Worm (Caenorhabditis elegans): ENCODE measurements around the gene unc-105.

unc-105 gene

ce11 chrII:8106921-8107695 is 9.2 kb upstream of the unc-105 start, which contains the start of the genes chst-1 and C41C4.9 (continued):
- TF ChIP-seq mel-28 (tag; optimal IDR thresholded peaks at IDR 0.05; ENCODE audit: borderline replicate concordance) (no peak), C06A6.2 (GFP tag; conservative IDR thresholded peaks at IDR 0.05) (peak; percentile 53; the same call in 1 of the 2 replicates), ekl-4 (GFP tag; IDR thresholded peaks at IDR 0.05) (peak; percentile 91), Y53F4B.3 (GFP tag; IDR thresholded peaks at IDR 0.05) (no peak), mxl-1 (tag; optimal IDR thresholded peaks at IDR 0.05) (peak; percentile 92), repo-1 (tag; optimal IDR thresholded peaks at IDR 0.05) (peak; percentile 78), hrde-1 (tag; optimal IDR thresholded peaks at IDR 0.05; ENCODE audit: borderline replicate concordance) (peak; percentile 80), ets-4 (GFP tag; optimal IDR thresholded peaks at IDR 0.05) (peak; percentile 91), lin-54 (GFP tag; optimal IDR thresholded peaks at IDR 0.05) (peak; percentile 84), K12H6.12 (tag; optimal IDR thresholded peaks at IDR 0.05) (peak; percentile 57), nhr-90 (tag; optimal IDR thresholded peaks at IDR 0.05) (peak; percentile 96), egl-44 (GFP tag; IDR thresholded peaks at IDR 0.05) (peak; percentile 95), mcd-1 (GFP tag; IDR thresholded peaks at IDR 0.05) (no peak), lag-1 (GFP tag; IDR thresholded peaks at IDR 0.05) (0 out of 2 replicates have a peak, but pooled peaks have one; percentile 38), rec-8 (tag; optimal IDR thresholded peaks at IDR 0.05) (peak; percentile 85 to 97), madf-3 (GFP tag; IDR thresholded peaks at IDR 0.05) (no peak), atf-7 (tag; optimal IDR thresholded peaks at IDR 0.05) (peak; percentile 91), ZK185.1 (tag; optimal IDR thresholded peaks at IDR 0.05; ENCODE audit: poor library complexity, severe bottlenecking) (peak; percentile 80), ztf-25 (GFP tag; IDR thresholded peaks at IDR 0.05) (peak; percentile 96), attf-3 (GFP tag; conservative IDR thresholded peaks at IDR 0.05) (peak; percentile 61), xnd-1 (tag; optimal IDR thresholded peaks at IDR 0.05) (no peak), F52B5.7 (tag; optimal IDR thresholded peaks at IDR 0.05) (peak; percentile 94), ceh-79 (tag; optimal IDR thresholded peaks at IDR 0.05) (peak; percentile 92), efl-1 (GFP tag; optimal IDR thresholded peaks at IDR 0.05) (peak; percentile 43), lin-35 (GFP tag; optimal IDR thresholded peaks at IDR 0.05) (no peak), dpff-1 (tag; optimal IDR thresholded peaks at IDR 0.05) (peak; percentile 83), bed-1 (GFP tag; IDR thresholded peaks at IDR 0.05) (0 out of 2 replicates have a peak, but pooled peaks have one; percentile 50), zim-3 (tag; optimal IDR thresholded peaks at IDR 0.05) (peak; percentile 95), nhr-179 (tag; optimal IDR thresholded peaks at IDR 0.05) (peak; percentile 67), sptf-2 (GFP tag; optimal IDR thresholded peaks at IDR 0.05) (peak; percentile 94), rpc-1 (optimal IDR thresholded peaks at IDR 0.05) (peak; percentile 94), rpc-1 (tag; optimal IDR thresholded peaks at IDR 0.05) (peak; percentile 97), K11D2.4 (GFP tag; IDR thresholded peaks at IDR 0.05) (no peak), attf-6 (GFP tag; IDR thresholded peaks at IDR 0.05) (peak; percentile 51; the same call in 1 of the 2 replicates), die-1 (tag; optimal IDR thresholded peaks at IDR 0.05) (peak; percentile 96), let-607 (tag; optimal IDR thresholded peaks at IDR 0.05) (peak; percentile 52 to 68), pha-4 (tag; optimal IDR thresholded peaks at IDR 0.05) (no peak), tbx-9 (tag; optimal IDR thresholded peaks at IDR 0.05; ENCODE audit: borderline replicate concordance) (peak; percentile 61), snpc-3.4 (tag; optimal IDR thresholded peaks at IDR 0.05) (peak; percentile 76), nhr-27 (tag; optimal IDR thresholded peaks at IDR 0.05) (no peak), mes-4 (tag; optimal IDR thresholded peaks at IDR 0.05) (peak; percentile 68), B0035.1 (tag; optimal IDR thresholded peaks at IDR 0.05) (peak; percentile 46), Y95B8A.8 (GFP tag; IDR thresholded peaks at IDR 0.05) (no peak), somi-1 (GFP tag; optimal IDR thresholded peaks at IDR 0.05) (peak; percentile 70), nfya-1 (tag; optimal IDR thresholded peaks at IDR 0.05; ENCODE audit: borderline replicate concordance, insufficient read depth) (no peak), F10E7.11 (tag; optimal IDR thresholded peaks at IDR 0.05) (peak; percentile 88)

Measured in whole organism, young adult.